Worm (Caenorhabditis elegans) whole organism, late embryonic: ENCODE data around the gene cysl-2.

ENCODE experiments used
- F13H6.1 ChIP-seq: sonication (generic microtip); optimal IDR thresholded peaks from 2 replicates; lab custom pipeline; 2016; ENCODE audit warnings: missing genetic modification characterization, missing compliant biosample characterization
- K09A11.1 ChIP-seq: sonication (generic microtip); optimal IDR thresholded peaks from 2 replicates; lab custom pipeline; 2017; ENCODE audit warnings: antibody characterized with exemption, mild to moderate bottlenecking, missing genetic modification characterization, missing compliant biosample characterization; ENCODE audit not compliant: insufficient read depth
- T23F11.4 ChIP-seq: fragments of 200-800 bp; sonication (Bioruptor generic); optimal IDR thresholded peaks from 2 replicates; lab custom pipeline; 2018; ENCODE audit warnings: mild to moderate bottlenecking, missing genetic modification characterization, missing compliant biosample characterization
- ahr-1 ChIP-seq: sonication (generic microtip); optimal IDR thresholded peaks from 2 replicates; lab custom pipeline; 2016; ENCODE audit warnings: missing genetic modification characterization, missing compliant biosample characterization
- ama-1 ChIP-seq: fragments of 150-350 bp; optimal IDR thresholded peaks from 2 replicates; lab custom pipeline; 2014
- ceh-18 ChIP-seq: sonication (generic microtip); optimal IDR thresholded peaks from 2 replicates; lab custom pipeline; 2016; ENCODE audit warnings: missing genetic modification characterization, missing compliant biosample characterization
- ceh-19 ChIP-seq: fragments of 200-800 bp; sonication (Bioruptor generic); optimal IDR thresholded peaks from 2 replicates; lab custom pipeline; 2018; ENCODE audit warnings: mild to moderate bottlenecking, missing genetic modification characterization, missing compliant biosample characterization
- ceh-2 ChIP-seq: sonication (generic microtip); optimal IDR thresholded peaks from 2 replicates; lab custom pipeline; 2016; ENCODE audit warnings: missing genotype, missing genetic modification characterization, missing compliant biosample characterization
- ceh-22 ChIP-seq: sonication (generic microtip); optimal IDR thresholded peaks from 2 replicates; lab custom pipeline; 2017; ENCODE audit warnings: missing biosample characterization, missing genetic modification characterization
- ceh-24 ChIP-seq: sonication (generic microtip); optimal IDR thresholded peaks from 2 replicates; lab custom pipeline; 2016; ENCODE audit warnings: mild to moderate bottlenecking, missing genetic modification characterization, missing compliant biosample characterization
- ceh-34 ChIP-seq: sonication (generic microtip); optimal IDR thresholded peaks from 2 replicates; lab custom pipeline; 2016; ENCODE audit warnings: mild to moderate bottlenecking, missing genetic modification characterization, missing compliant biosample characterization
- ceh-9 ChIP-seq: sonication (generic microtip); optimal IDR thresholded peaks from 2 replicates; lab custom pipeline; 2016; ENCODE audit warnings: mild to moderate bottlenecking, missing genetic modification characterization, inconsistent platforms, missing compliant biosample characterization
- che-1 ChIP-seq: sonication (generic microtip); optimal IDR thresholded peaks from 2 replicates; lab custom pipeline; 2016; ENCODE audit warnings: mild to moderate bottlenecking, missing genetic modification characterization, missing compliant biosample characterization
- dmd-4 ChIP-seq: sonication (generic microtip); optimal IDR thresholded peaks from 2 replicates; lab custom pipeline; 2016; ENCODE audit warnings: borderline replicate concordance, missing genetic modification characterization, missing compliant biosample characterization
- dve-1 ChIP-seq: sonication (generic microtip); optimal IDR thresholded peaks from 2 replicates; lab custom pipeline; 2017; ENCODE audit warnings: antibody characterized with exemption, mild to moderate bottlenecking, missing genetic modification characterization, missing compliant biosample characterization
- elt-2 ChIP-seq: sonication (generic microtip); optimal IDR thresholded peaks from 2 replicates; lab custom pipeline; 2016; ENCODE audit warnings: missing genetic modification reagents, missing genetic modification characterization, missing compliant biosample characterization
- eyg-1 ChIP-seq: sonication (generic microtip); optimal IDR thresholded peaks from 2 replicates; lab custom pipeline; 2016; ENCODE audit warnings: missing genotype, missing genetic modification characterization, missing compliant biosample characterization
- fax-1 ChIP-seq: sonication (generic microtip); optimal IDR thresholded peaks from 2 replicates; lab custom pipeline; 2016; ENCODE audit warnings: missing genotype, missing genetic modification characterization, missing compliant biosample characterization
- fkh-10 ChIP-seq: fragments of 150-350 bp; optimal IDR thresholded peaks from 2 replicates; lab custom pipeline; 2014; ENCODE audit warnings: missing biosample characterization, missing genetic modification reagents, missing genetic modification characterization
- gmeb-2 ChIP-seq: sonication (generic microtip); optimal IDR thresholded peaks from 2 replicates; lab custom pipeline; 2016; ENCODE audit warnings: missing genetic modification characterization, inconsistent platforms, missing compliant biosample characterization
- hlh-13 ChIP-seq: fragments of 200-800 bp; sonication (Bioruptor generic); optimal IDR thresholded peaks from 2 replicates; lab custom pipeline; 2018; ENCODE audit warnings: mild to moderate bottlenecking, missing genetic modification characterization, missing compliant biosample characterization
- hlh-15 ChIP-seq: sonication (generic microtip); optimal IDR thresholded peaks from 2 replicates; lab custom pipeline; 2016; ENCODE audit warnings: missing genetic modification characterization, missing compliant biosample characterization
- lim-6 ChIP-seq: sonication (generic microtip); optimal IDR thresholded peaks from 2 replicates; lab custom pipeline; 2016; ENCODE audit warnings: missing genetic modification characterization, missing compliant biosample characterization
- mec-3 ChIP-seq: sonication (generic microtip); optimal IDR thresholded peaks from 2 replicates; lab custom pipeline; 2016; ENCODE audit warnings: borderline replicate concordance, missing genetic modification characterization, missing compliant biosample characterization
- nfya-1 ChIP-seq: sonication (generic microtip); optimal IDR thresholded peaks from 2 replicates; lab custom pipeline; 2017; ENCODE audit warnings: missing genetic modification characterization, mild to moderate bottlenecking, missing compliant biosample characterization, antibody characterized with exemption, moderate library complexity
- nhr-11 ChIP-seq: fragments of 150-350 bp; optimal IDR thresholded peaks from 2 replicates; lab custom pipeline; 2014; ENCODE audit warnings: missing biosample characterization, missing genetic modification characterization
- nhr-232 ChIP-seq: sonication (generic microtip); optimal IDR thresholded peaks from 2 replicates; lab custom pipeline; 2016; ENCODE audit warnings: missing genetic modification characterization, missing compliant biosample characterization
- npax-4 ChIP-seq: sonication (generic microtip); optimal IDR thresholded peaks from 2 replicates; lab custom pipeline; 2016; ENCODE audit warnings: missing genetic modification characterization, missing compliant biosample characterization
- pag-3 ChIP-seq: sonication (generic microtip); optimal IDR thresholded peaks from 2 replicates; lab custom pipeline; 2016; ENCODE audit warnings: missing compliant biosample characterization, missing genetic modification characterization, borderline replicate concordance
- pax-1 ChIP-seq: fragments of 150-350 bp; optimal IDR thresholded peaks from 2 replicates; lab custom pipeline; 2014; ENCODE audit warnings: missing biosample characterization, missing genetic modification characterization
- pha-2 ChIP-seq: sonication (generic microtip); optimal IDR thresholded peaks from 2 replicates; lab custom pipeline; 2017; ENCODE audit warnings: mild to moderate bottlenecking, missing genetic modification characterization, missing compliant biosample characterization
- pha-4 ChIP-seq: fragments of 150-350 bp; optimal IDR thresholded peaks from 2 replicates; lab custom pipeline; 2018; ENCODE audit warnings: missing biosample characterization, missing genetic modification reagents, missing genetic modification characterization
- pros-1 ChIP-seq: fragments of 150-350 bp; optimal IDR thresholded peaks from 2 replicates; lab custom pipeline; 2014; ENCODE audit warnings: missing biosample characterization, missing genetic modification reagents, missing genetic modification characterization
- ref-2 ChIP-seq: sonication (generic microtip); optimal IDR thresholded peaks from 2 replicates; lab custom pipeline; 2016; ENCODE audit warnings: missing genetic modification characterization, missing compliant biosample characterization
- rnt-1 ChIP-seq: sonication (generic microtip); optimal IDR thresholded peaks from 2 replicates; lab custom pipeline; 2016; ENCODE audit warnings: missing genetic modification characterization, missing compliant biosample characterization
- sdc-2 ChIP-seq: sonication (generic microtip); optimal IDR thresholded peaks from 2 replicates; lab custom pipeline; 2016; ENCODE audit warnings: missing genotype, missing genetic modification characterization, missing compliant biosample characterization
- sox-2 ChIP-seq: fragments of 200-800 bp; sonication (Bioruptor generic); IDR thresholded peaks from 2 replicates; pipeline ENCODE4 v1.3.6; 2022; ENCODE audit warnings: missing genetic modification reagents, missing genetic modification characterization, missing compliant biosample characterization
- sox-4 ChIP-seq: sonication (generic microtip); optimal IDR thresholded peaks from 2 replicates; lab custom pipeline; 2017; ENCODE audit warnings: mild to moderate bottlenecking, missing genetic modification characterization, inconsistent platforms, missing compliant biosample characterization
- syd-9 ChIP-seq: sonication (generic microtip); optimal IDR thresholded peaks from 2 replicates; lab custom pipeline; 2016; ENCODE audit warnings: mild to moderate bottlenecking, missing genetic modification characterization, moderate library complexity, missing compliant biosample characterization
- tbx-2 ChIP-seq: sonication (generic microtip); optimal IDR thresholded peaks from 2 replicates; lab custom pipeline; 2016; ENCODE audit warnings: missing genetic modification characterization, missing compliant biosample characterization
- tbx-7 ChIP-seq: sonication (generic microtip); optimal IDR thresholded peaks from 2 replicates; lab custom pipeline; 2016; ENCODE audit warnings: missing genotype, missing genetic modification characterization, missing compliant biosample characterization
- ttx-3 ChIP-seq: sonication (generic microtip); optimal IDR thresholded peaks from 2 replicates; lab custom pipeline; 2016; ENCODE audit warnings: missing genetic modification reagents, missing genetic modification characterization, missing compliant biosample characterization
- unc-3 ChIP-seq, 2 experiments: fragments of 200-800 bp in 1 of 2; sonication (Bioruptor generic) in 1 of 2; sonication (generic microtip) in 1 of 2; conservative IDR thresholded peaks in 1 of 2; optimal IDR thresholded peaks in 1 of 2; 2 replicates each; pipeline versions ENCODE4 v1.3.6 to Lab custom; 2016 to 2022; ENCODE audit warnings: missing compliant biosample characterization in 2 of 2, missing genetic modification characterization in 2 of 2, missing genetic modification reagents in 1 of 2
- unc-42 ChIP-seq: sonication (generic microtip); optimal IDR thresholded peaks from 2 replicates; lab custom pipeline; 2016; ENCODE audit warnings: missing genotype, missing genetic modification characterization, missing compliant biosample characterization
- unc-55 ChIP-seq: sonication (generic microtip); optimal IDR thresholded peaks from 2 replicates; lab custom pipeline; 2017; ENCODE audit warnings: missing biosample characterization, missing genetic modification reagents, missing genetic modification characterization
- unc-86 ChIP-seq: sonication (generic microtip); optimal IDR thresholded peaks from 2 replicates; lab custom pipeline; 2016; ENCODE audit warnings: missing genetic modification characterization, missing compliant biosample characterization
- zip-5 ChIP-seq: sonication (generic microtip); optimal IDR thresholded peaks from 2 replicates; lab custom pipeline; 2016; ENCODE audit warnings: missing genetic modification characterization, missing compliant biosample characterization
- ztf-16 ChIP-seq: sonication (generic microtip); optimal IDR thresholded peaks from 2 replicates; lab custom pipeline; 2017; ENCODE audit warnings: missing genetic modification characterization, missing compliant biosample characterization

The cysl-2 gene

ce11 chrII:14528233-14528802 lies 34.1 kb upstream of the cysl-2 start, which contains the start of the genes F57C2.5 and spat-1 (continued):
- TF ChIP-seq ref-2 (tag; lab: Kevin White, UChicago): peak; percentile 96
- peak; percentile 94 for TF ChIP-seq tbx-7
- peak; percentile 95 for TF ChIP-seq tbx-2
- no peak for TF ChIP-seq sox-2 (GFP tag; lab: Robert Waterston, UW)
- peak; percentile 19 for TF ChIP-seq npax-4 (tag; lab: Kevin White, UChicago)
- peak; percentile 58 for TF ChIP-seq syd-9
- peak; percentile 51 for TF ChIP-seq che-1 (tag; lab: Kevin White, UChicago)
- peak; percentile 80 for TF ChIP-seq ceh-34 (tag; lab: Kevin White, UChicago)
- TF ChIP-seq fax-1 (tag; lab: Kevin White, UChicago): peak; percentile 94
- peak; percentile 96 for TF ChIP-seq ahr-1
- TF ChIP-seq ceh-18: peak; percentile 70
- no peak for TF ChIP-seq ceh-22 (tag; lab: Kevin White, UChicago)
- TF ChIP-seq unc-55 (GFP tag; lab: Kevin White, UChicago): no peak
- TF ChIP-seq eyg-1 (tag; lab: Kevin White, UChicago): peak; percentile 8
- no peak for TF ChIP-seq ceh-9 (tag; lab: Kevin White, UChicago)
- TF ChIP-seq ztf-16: peak; percentile 80
- peak; percentile 93 for TF ChIP-seq lim-6 (tag; lab: Kevin White, UChicago)
- TF ChIP-seq ceh-2 (tag; lab: Kevin White, UChicago): peak; percentile 96
- TF ChIP-seq F13H6.1 (tag; lab: Kevin White, UChicago): peak; percentile 92
- peak; percentile 81 for TF ChIP-seq unc-86 (tag; lab: Kevin White, UChicago)
- TF ChIP-seq hlh-13 (GFP tag; lab: Kevin White, UChicago): no peak
- TF ChIP-seq unc-42 (tag; lab: Kevin White, UChicago): peak; percentile 86
- TF ChIP-seq mec-3: peak; percentile 73
- no peak for TF ChIP-seq pax-1 (tag; lab: Kevin White, UChicago)
- TF ChIP-seq pag-3 (tag; lab: Kevin White, UChicago): peak; percentile 79
- TF ChIP-seq rnt-1 (tag; lab: Kevin White, UChicago): peak; percentile 92
- TF ChIP-seq sdc-2 (tag; lab: Kevin White, UChicago): peak; percentile 21
- TF ChIP-seq pros-1 (tag; lab: Kevin White, UChicago): no peak
- no peak for TF ChIP-seq T23F11.4 (GFP tag; lab: Kevin White, UChicago)
- TF ChIP-seq ceh-19 (GFP tag; lab: Kevin White, UChicago): peak; percentile 64
- TF ChIP-seq unc-3 (GFP tag; conservative IDR thresholded peaks at IDR 0.05; lab: Robert Waterston, UW): no peak
- TF ChIP-seq unc-3 (tag; optimal IDR thresholded peaks at IDR 0.05; lab: Kevin White, UChicago): peak; percentile 74
- peak; percentile 53 for TF ChIP-seq ceh-24
- no peak for TF ChIP-seq pha-4 (tag; lab: Kevin White, UChicago)
- TF ChIP-seq pha-2: peak; percentile 61
- TF ChIP-seq hlh-15 (tag; lab: Kevin White, UChicago): peak; percentile 79
- TF ChIP-seq elt-2 (tag; lab: Kevin White, UChicago): peak; percentile 90
- no peak for TF ChIP-seq dve-1 (tag; lab: Kevin White, UChicago)
- no peak for TF ChIP-seq ama-1
- TF ChIP-seq, all 69 proteins: peak for 40

- TF ChIP-seq K09A11.1 (tag; lab: Kevin White, UChicago) (no peak), lim-6 (tag; lab: Kevin White, UChicago) (no peak), fax-1 (tag; lab: Kevin White, UChicago) (no peak), ahr-1 (no peak), unc-42 (tag; lab: Kevin White, UChicago) (no peak), unc-3 (GFP tag; conservative IDR thresholded peaks at IDR 0.05; lab: Robert Waterston, UW) (no peak), unc-3 (tag; optimal IDR thresholded peaks at IDR 0.05; lab: Kevin White, UChicago) (no peak), pros-1 (tag; lab: Kevin White, UChicago) (no peak), fkh-10 (GFP tag; lab: Kevin White, UChicago) (no peak), npax-4 (tag; lab: Kevin White, UChicago) (no peak), nfya-1 (no peak), ttx-3 (tag; lab: Kevin White, UChicago) (no peak), rnt-1 (tag; lab: Kevin White, UChicago) (no peak), dmd-4 (tag; lab: Kevin White, UChicago) (no peak), mec-3 (no peak), sox-4 (no peak), ceh-24 (no peak), gmeb-2 (no peak), nhr-232 (tag; lab: Kevin White, UChicago) (no peak), zip-5 (tag; lab: Kevin White, UChicago) (no peak), nhr-11 (tag; lab: Kevin White, UChicago) (no peak)
Measured at ce11 chrII:14527104-14527503, 32.9 kb upstream of the cysl-2 start.
